Fruit fly (Drosophila melanogaster) whole organism, pupa: ENCODE measurements around the gene CG17124.

Experiments used
- CG10348 ChIP-seq: fragments of 200-800 bp; sonication (Bioruptor generic); IDR thresholded peaks from 2 replicates; pipeline ENCODE4 v1.3.6; 2022; ENCODE audit warnings: missing biosample characterization, missing genetic modification characterization
- CG12605 ChIP-seq: fragments of 200-800 bp; sonication (Bioruptor generic); IDR thresholded peaks from 2 replicates; pipeline ENCODE4 v1.3.6; 2022; ENCODE audit warnings: missing biosample characterization, missing genetic modification characterization
- CG13204 ChIP-seq: fragments of 200-800 bp; sonication (Bioruptor generic); optimal IDR thresholded peaks from 2 replicates; lab custom pipeline; 2018; ENCODE audit warnings: missing biosample characterization, mild to moderate bottlenecking, missing genetic modification characterization, moderate library complexity
- CG14655 ChIP-seq: fragments of 200-800 bp; sonication (Bioruptor generic); optimal IDR thresholded peaks from 3 replicates; lab custom pipeline; 2017; ENCODE audit warnings: mild to moderate bottlenecking, missing biosample characterization, missing genetic modification reagents, missing genetic modification characterization
- CG15710 ChIP-seq: fragments of 200-800 bp; sonication (Bioruptor generic); optimal IDR thresholded peaks from 2 replicates; lab custom pipeline; 2018; ENCODE audit warnings: missing biosample characterization, mild to moderate bottlenecking, missing genetic modification characterization, moderate library complexity
- CG17806 ChIP-seq: fragments of 200-800 bp; sonication (Bioruptor generic); optimal IDR thresholded peaks from 2 replicates; lab custom pipeline; 2018; ENCODE audit warnings: missing biosample characterization, mild to moderate bottlenecking, missing genetic modification characterization, moderate library complexity
- CG32121 ChIP-seq: fragments of 200-800 bp; sonication (Bioruptor generic); IDR thresholded peaks from 2 replicates; pipeline ENCODE4 v1.3.6; 2022; ENCODE audit warnings: missing biosample characterization, missing genetic modification characterization
- CG34367 ChIP-seq: fragments of 200-800 bp; sonication (Bioruptor generic); optimal IDR thresholded peaks from 2 replicates; lab custom pipeline; 2018; ENCODE audit warnings: missing biosample characterization, mild to moderate bottlenecking, missing genetic modification characterization
- CG4496 ChIP-seq: fragments of 200-800 bp; sonication (Bioruptor generic); IDR thresholded peaks from 3 replicates; pipeline ENCODE4 v1.3.6; 2022; ENCODE audit warnings: missing biosample characterization, missing genetic modification characterization
- CG8159 ChIP-seq: fragments of 200-800 bp; sonication (Bioruptor generic); optimal IDR thresholded peaks from 3 replicates; lab custom pipeline; 2018; ENCODE audit warnings: missing biosample characterization, mild to moderate bottlenecking, missing genetic modification characterization, moderate library complexity
- CG8301 ChIP-seq: fragments of 200-800 bp; sonication (Bioruptor generic); optimal IDR thresholded peaks from 2 replicates; lab custom pipeline; 2018; ENCODE audit warnings: missing biosample characterization, mild to moderate bottlenecking, missing genetic modification characterization
- CG9948 ChIP-seq: fragments of 200-800 bp; sonication (Bioruptor generic); optimal IDR thresholded peaks from 2 replicates; lab custom pipeline; 2018; ENCODE audit warnings: missing biosample characterization, mild to moderate bottlenecking, missing genetic modification characterization, moderate library complexity
- D1 ChIP-seq: fragments of 200-800 bp; sonication (Bioruptor generic); optimal IDR thresholded peaks from 2 replicates; lab custom pipeline; 2018; ENCODE audit warnings: missing biosample characterization, mild to moderate bottlenecking, missing genetic modification characterization, moderate library complexity
- EcR ChIP-seq: fragments of 200-800 bp; sonication (Bioruptor generic); optimal IDR thresholded peaks from 3 replicates; lab custom pipeline; 2019; ENCODE audit warnings: missing biosample characterization, missing genetic modification characterization, mild to moderate bottlenecking, moderate library complexity, missing genetic modification reagents
- Ets98B ChIP-seq: fragments of 200-800 bp; sonication (Bioruptor generic); IDR thresholded peaks from 2 replicates; pipeline ENCODE4 v1.3.6; 2022; ENCODE audit warnings: missing biosample characterization, missing genetic modification characterization
- Pif1A ChIP-seq: fragments of 200-800 bp; sonication (Bioruptor generic); optimal IDR thresholded peaks from 3 replicates; lab custom pipeline; 2016; ENCODE audit warnings: missing biosample characterization, missing genetic modification characterization
- Pif1B ChIP-seq: fragments of 200-800 bp; sonication (Bioruptor generic); optimal IDR thresholded peaks from 3 replicates; lab custom pipeline; 2016; ENCODE audit warnings: missing biosample characterization, missing genetic modification characterization
- Snoo ChIP-seq: fragments of 200-800 bp; sonication (Bioruptor generic); optimal IDR thresholded peaks from 3 replicates; lab custom pipeline; 2017; ENCODE audit warnings: missing biosample characterization, mild to moderate bottlenecking, missing genetic modification characterization, inconsistent platforms
- fd96Ca ChIP-seq: fragments of 200-800 bp; sonication (Bioruptor generic); IDR thresholded peaks from 3 replicates; pipeline ENCODE4 v1.3.6; 2022; ENCODE audit warnings: missing biosample characterization, missing genetic modification characterization
- gl ChIP-seq: fragments of 200-800 bp; sonication (Bioruptor generic); optimal IDR thresholded peaks from 2 replicates; lab custom pipeline; 2018; ENCODE audit warnings: missing biosample characterization, mild to moderate bottlenecking, missing genetic modification characterization
- rn ChIP-seq: fragments of 200-800 bp; sonication (Bioruptor generic); IDR thresholded peaks from 2 replicates; pipeline ENCODE4 v1.3.6; 2022; ENCODE audit warnings: missing biosample characterization, missing genetic modification characterization

CG17124 gene

DNA sequence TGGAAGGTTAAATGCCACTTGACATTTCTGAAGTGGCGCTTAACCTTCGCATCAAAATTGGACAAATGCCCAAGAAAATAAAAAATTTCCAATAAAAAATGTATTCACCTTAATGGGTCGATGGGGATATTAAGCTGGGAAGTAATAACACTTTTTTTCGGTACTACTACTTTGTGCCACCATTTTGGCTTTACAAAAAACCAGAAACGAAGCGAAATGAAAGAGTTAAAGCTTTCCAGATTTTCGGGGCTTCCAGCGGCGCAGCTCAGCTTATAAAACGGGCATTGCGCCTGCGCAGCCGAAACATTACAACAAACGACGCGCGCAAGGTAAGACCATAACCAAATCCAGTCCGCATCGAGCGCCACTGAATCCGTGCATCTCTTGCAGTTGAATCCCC is 14.4 kb upstream of the CG17124 start, which contains the start of gene CG17127:
Gene CG17127, plus strand, starts transcription at position 301 of the 400 bp plus-strand sequence.
- TF ChIP-seq Pif1B (GFP tag; lab: Kevin White, UChicago) (no peak), CG10348 (GFP tag; lab: Robert Waterston, UW) (no peak), gl (tag; lab: Kevin White, UChicago) (no peak), CG9948 (tag; lab: Kevin White, UChicago) (no peak), rn (GFP tag; lab: Robert Waterston, UW) (no peak), CG8301 (tag; lab: Kevin White, UChicago) (no peak), D1 (tag; lab: Kevin White, UChicago) (no peak), CG17806 (no peak), EcR (GFP tag; lab: Kevin White, UChicago) (no peak)

DNA sequence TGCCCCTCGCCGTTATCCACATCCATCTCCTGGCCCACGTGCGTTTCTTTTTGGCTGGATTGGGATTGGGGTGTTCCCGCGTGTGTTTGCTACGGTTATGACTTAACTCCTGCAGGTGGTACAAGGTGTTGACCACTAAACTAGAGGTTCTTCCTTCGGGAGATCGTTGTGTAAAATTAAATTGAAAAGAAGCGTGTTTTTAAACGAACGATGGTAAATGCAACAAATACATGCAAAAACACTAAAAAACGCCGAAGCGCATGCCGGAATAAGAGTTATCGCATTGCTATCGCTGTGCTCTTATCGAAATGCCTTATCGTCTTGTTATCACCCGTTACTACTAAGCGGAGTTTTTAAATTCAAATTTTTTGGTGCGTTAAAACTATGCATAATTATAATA is 13.6 kb upstream of the CG17124 start, which contains the start of gene CG6724:
Gene CG6724, minus strand, starts transcription at position 245 of the 400 bp plus-strand sequence.
- TF ChIP-seq CG13204: no peak
- no peak for TF ChIP-seq rn (GFP tag; lab: Robert Waterston, UW)
- TF ChIP-seq Snoo: no peak
- no peak for TF ChIP-seq Pif1A (GFP tag; lab: Kevin White, UChicago)
- TF ChIP-seq EcR (GFP tag; lab: Kevin White, UChicago): no peak
- no peak for TF ChIP-seq CG4496 (GFP tag; lab: Robert Waterston, UW)
- no peak for TF ChIP-seq Ets98B (GFP tag; lab: Robert Waterston, UW)
- TF ChIP-seq CG32121 (GFP tag; lab: Robert Waterston, UW): no peak
- no peak for TF ChIP-seq CG8301 (tag; lab: Kevin White, UChicago)
- no peak for TF ChIP-seq CG34367 (tag; lab: Kevin White, UChicago)
- TF ChIP-seq CG17806: no peak
- TF ChIP-seq, all 21 proteins: peak for 0

DNA sequence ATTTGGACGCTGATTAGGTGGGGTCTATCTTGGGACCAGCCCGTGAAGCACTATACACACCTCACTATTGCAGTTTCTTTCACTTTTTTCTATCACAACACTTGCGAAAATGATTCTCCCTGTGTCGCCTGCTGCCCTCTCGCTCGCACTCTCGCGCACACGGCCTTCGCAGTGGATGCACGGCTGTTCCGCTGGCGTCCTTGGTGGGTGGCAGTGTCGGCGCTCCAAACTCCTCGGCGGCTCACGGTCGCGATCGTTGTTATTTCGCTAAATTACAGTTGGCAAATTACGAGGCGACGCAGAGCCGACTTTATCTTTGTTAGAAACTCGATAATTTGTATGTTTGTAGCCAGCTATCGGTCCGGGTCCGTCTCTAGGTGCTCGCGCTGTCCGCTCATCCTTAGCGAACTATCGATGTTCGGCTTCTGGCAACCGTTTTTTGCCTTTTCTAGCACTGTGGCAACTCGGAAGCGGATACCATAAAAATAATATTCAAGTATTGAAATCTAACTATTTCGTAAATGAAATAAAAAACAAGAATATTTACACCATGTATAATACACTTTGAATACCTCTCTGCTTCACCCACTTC is 11.6 kb upstream of the CG17124 start, which contains the start of gene Ubc2:
Gene Ubc2, minus strand, starts transcription at position 410 of the 592 bp plus-strand sequence.
- TF ChIP-seq Pif1A (GFP tag; lab: Kevin White, UChicago): no peak
- TF ChIP-seq CG12605 (GFP tag; lab: Robert Waterston, UW): no peak
- TF ChIP-seq CG4496 (GFP tag; lab: Robert Waterston, UW): peak; percentile 49; the same call in 2 of the 3 replicates
- TF ChIP-seq Ets98B (GFP tag; lab: Robert Waterston, UW): no peak
- TF ChIP-seq CG17806: no peak
- TF ChIP-seq, all 21 proteins: peak for 1

DNA sequence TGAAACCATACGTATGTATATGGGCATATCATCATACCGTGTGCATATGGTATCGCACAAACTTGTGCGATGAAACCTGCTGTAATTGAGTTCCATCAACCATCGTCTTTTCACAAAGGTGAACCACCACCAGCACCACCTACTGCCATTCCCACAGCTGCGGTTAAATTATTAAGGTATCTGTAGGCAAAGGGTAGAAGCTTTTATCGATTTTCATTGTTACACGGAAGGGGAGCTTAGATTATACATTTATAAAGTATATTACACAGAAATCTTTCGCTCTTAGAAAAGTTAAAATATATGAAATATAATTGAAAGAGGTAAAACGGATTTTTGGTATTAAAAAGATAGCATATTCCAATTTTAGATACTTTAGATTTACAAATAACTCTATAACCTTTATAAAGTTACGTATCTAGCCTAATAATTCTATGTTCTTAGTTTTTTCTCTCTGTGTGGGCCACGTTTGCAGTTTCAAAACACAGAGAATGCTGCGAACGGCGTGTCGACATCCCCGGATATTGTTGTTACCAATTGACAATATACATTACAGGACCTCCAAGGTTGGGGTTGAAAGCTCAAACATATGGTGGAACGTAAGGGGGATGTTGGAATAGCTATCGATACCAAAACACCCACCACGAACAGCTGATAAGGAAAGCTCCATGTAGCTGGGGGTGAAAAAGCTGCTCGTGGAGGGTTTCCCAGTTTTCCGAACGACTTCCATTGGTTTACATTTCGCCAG is 4.5 kb upstream of the CG17124 start, which contains the start of gene CG6495:
Gene CG6495, plus strand, starts transcription at position 695 of the 745 bp plus-strand sequence.
- TF ChIP-seq CG9948 (tag; lab: Kevin White, UChicago) (peak; percentile 34), Ets98B (GFP tag; lab: Robert Waterston, UW) (0 out of 2 replicates have a peak, but pooled peaks have one; percentile 13), CG14655 (GFP tag; lab: Kevin White, UChicago) (no peak), D1 (tag; lab: Kevin White, UChicago) (no peak), CG32121 (GFP tag; lab: Robert Waterston, UW) (no peak), CG15710 (peak; percentile 30), rn (GFP tag; lab: Robert Waterston, UW) (no peak), Pif1B (GFP tag; lab: Kevin White, UChicago) (peak; percentile 13), CG4496 (GFP tag; lab: Robert Waterston, UW) (no peak), fd96Ca (GFP tag; lab: Robert Waterston, UW) (no peak), Pif1A (GFP tag; lab: Kevin White, UChicago) (no peak), CG17806 (peak; percentile 35), CG13204 (no peak), EcR (GFP tag; lab: Kevin White, UChicago) (no peak), Snoo (no peak), CG8159 (tag; lab: Kevin White, UChicago) (peak; percentile 61), gl (tag; lab: Kevin White, UChicago) (no peak), CG8301 (tag; lab: Kevin White, UChicago) (peak; percentile 12), CG12605 (GFP tag; lab: Robert Waterston, UW) (no peak), CG34367 (tag; lab: Kevin White, UChicago) (no peak), CG10348 (GFP tag; lab: Robert Waterston, UW) (no peak)
- TF ChIP-seq, all 21 proteins: peak for 7

DNA sequence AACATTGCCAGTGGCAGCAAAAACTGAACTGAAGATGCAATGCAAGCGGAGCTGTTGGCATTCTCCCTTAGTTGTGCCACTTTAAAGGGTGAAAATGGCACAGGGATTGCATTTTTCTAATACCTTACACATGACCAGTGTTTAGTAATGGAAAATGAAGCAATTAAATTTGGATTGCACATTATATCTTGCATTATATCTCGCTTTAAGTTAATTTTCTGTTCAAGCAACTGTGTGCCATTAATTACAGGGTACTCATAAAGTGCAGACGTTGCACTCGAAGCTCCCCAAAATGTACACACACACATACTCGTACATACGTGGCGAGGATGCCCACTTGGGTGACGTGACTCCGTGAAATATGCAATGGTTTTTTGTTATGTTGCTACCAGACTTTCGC is 3.5 kb upstream of the CG17124 start:
- TF ChIP-seq D1 (tag; lab: Kevin White, UChicago) (no peak), gl (tag; lab: Kevin White, UChicago) (no peak), Pif1B (GFP tag; lab: Kevin White, UChicago) (peak; percentile 61), Pif1A (GFP tag; lab: Kevin White, UChicago) (peak; percentile 27), CG9948 (tag; lab: Kevin White, UChicago) (peak; percentile 42), CG15710 (peak; percentile 31), EcR (GFP tag; lab: Kevin White, UChicago) (no peak), CG8301 (tag; lab: Kevin White, UChicago) (peak; percentile 37), fd96Ca (GFP tag; lab: Robert Waterston, UW) (peak; percentile 63; the same call in 2 of the 3 replicates), CG4496 (GFP tag; lab: Robert Waterston, UW) (no peak), CG14655 (GFP tag; lab: Kevin White, UChicago) (no peak), CG13204 (no peak), CG8159 (tag; lab: Kevin White, UChicago) (peak; percentile 67), CG10348 (GFP tag; lab: Robert Waterston, UW) (no peak), Ets98B (GFP tag; lab: Robert Waterston, UW) (peak; percentile 14; the same call in 1 of the 2 replicates), CG32121 (GFP tag; lab: Robert Waterston, UW) (no peak), CG12605 (GFP tag; lab: Robert Waterston, UW) (no peak), rn (GFP tag; lab: Robert Waterston, UW) (no peak), CG34367 (tag; lab: Kevin White, UChicago) (peak; percentile 58), Snoo (no peak), CG17806 (peak; percentile 58)
